Fruit fly (Drosophila melanogaster): ENCODE data around the gene CG31668.

CG31668 gene

dm6 chr2L:2177969-2178809 is 27.8 kb downstream of the CG31668 start, which contains the start of gene aop (continued):
- TF ChIP-seq CG14860 (GFP tag; IDR thresholded peaks at IDR 0.05; ENCODE audit: partially characterized antibody), result no peak
- TF ChIP-seq gsb-n (tag; optimal IDR thresholded peaks at IDR 0.05), result peak; percentile 58
- TF ChIP-seq kni (GFP tag; optimal IDR thresholded peaks at IDR 0.05), result peak; percentile 72
- TF ChIP-seq peb (GFP tag; IDR thresholded peaks at IDR 0.05), result no peak
- no peak for TF ChIP-seq Dip2 (GFP tag; IDR thresholded peaks at IDR 0.05)
- TF ChIP-seq sens (GFP tag), result peak; percentile 82
- TF ChIP-seq Nf-YA (GFP tag; IDR thresholded peaks at IDR 0.05), result no peak
- TF ChIP-seq gsb (GFP tag; IDR thresholded peaks at IDR 0.05), result no peak
- no peak for TF ChIP-seq slbo (GFP tag; IDR thresholded peaks at IDR 0.05)
- TF ChIP-seq CG17385 (GFP tag; optimal IDR thresholded peaks at IDR 0.05), result no peak
- peak; percentile 28 for TF ChIP-seq Asciz (GFP tag; optimal IDR thresholded peaks at IDR 0.05)
- no peak for TF ChIP-seq CG4730 (GFP tag; IDR thresholded peaks at IDR 0.05)
- no peak; the same call in 1 of the 2 replicates for TF ChIP-seq Drgx (GFP tag; IDR thresholded peaks at IDR 0.05)
- peak; percentile 30; the same call in 1 of the 2 replicates for TF ChIP-seq tna (GFP tag; IDR thresholded peaks at IDR 0.05; ENCODE audit: partially characterized antibody)
- TF ChIP-seq en (GFP tag; optimal IDR thresholded peaks at IDR 0.05), result no peak
- no peak for TF ChIP-seq CG13775 (GFP tag; optimal IDR thresholded peaks at IDR 0.05)
- TF ChIP-seq CG7786 (GFP tag; optimal IDR thresholded peaks at IDR 0.05), result no peak
- no peak for TF ChIP-seq lilli (GFP tag; optimal IDR thresholded peaks at IDR 0.05)
- peak; percentile 13 for TF ChIP-seq CG7556 (GFP tag; optimal IDR thresholded peaks at IDR 0.05)
- TF ChIP-seq fd102C (GFP tag; optimal IDR thresholded peaks at IDR 0.05), result peak; percentile 77
- peak; percentile 19 for TF ChIP-seq CG2678 (tag; optimal IDR thresholded peaks at IDR 0.05)
- peak; percentile 71 for TF ChIP-seq psq (GFP tag; optimal IDR thresholded peaks at IDR 0.05)
- 0 out of 2 replicates have a peak, but pooled peaks have one; percentile 23 for TF ChIP-seq crol (GFP tag; IDR thresholded peaks at IDR 0.05)
- no peak for TF ChIP-seq CG2199 (GFP tag; IDR thresholded peaks at IDR 0.05)
- no peak for TF ChIP-seq CG14667 (GFP tag; IDR thresholded peaks at IDR 0.05)
- no peak for TF ChIP-seq Hr39 (optimal IDR thresholded peaks at IDR 0.05)
- no peak for TF ChIP-seq sug (tag; optimal IDR thresholded peaks at IDR 0.05)
- no peak for TF ChIP-seq btn (GFP tag; optimal IDR thresholded peaks at IDR 0.05)
- TF ChIP-seq seq (GFP tag; IDR thresholded peaks at IDR 0.05), result no peak; the same call in 1 of the 2 replicates
- TF ChIP-seq sqz (GFP tag; optimal IDR thresholded peaks at IDR 0.05), result peak; percentile 53
- no peak for TF ChIP-seq CG1024 (GFP tag; IDR thresholded peaks at IDR 0.05)
- TF ChIP-seq Hmx (GFP tag; optimal IDR thresholded peaks at IDR 0.05), result no peak
- peak; percentile 7 for TF ChIP-seq CG15011 (GFP tag; optimal IDR thresholded peaks at IDR 0.05)
- no peak for TF ChIP-seq Abd-B (GFP tag; optimal IDR thresholded peaks at IDR 0.05)
- no peak for TF ChIP-seq slp2 (GFP tag; optimal IDR thresholded peaks at IDR 0.05)
- TF ChIP-seq ro (GFP tag; IDR thresholded peaks at IDR 0.05), result no peak
- peak; percentile 34 for TF ChIP-seq CG6254 (GFP tag; optimal IDR thresholded peaks at IDR 0.05)
- no peak for TF ChIP-seq sob (GFP tag; IDR thresholded peaks at IDR 0.05)
- TF ChIP-seq unc-4 (GFP tag; IDR thresholded peaks at IDR 0.05; ENCODE audit: partially characterized antibody), result 0 out of 2 replicates have a peak, but pooled peaks have one; percentile 27
- peak; percentile 21; the same call in 1 of the 3 replicates for TF ChIP-seq CG7963 (GFP tag; IDR thresholded peaks at IDR 0.05; ENCODE audit: partially characterized antibody)
- no peak for TF ChIP-seq H2.0 (GFP tag; IDR thresholded peaks at IDR 0.05)
- peak; percentile 23; the same call in 1 of the 3 replicates for TF ChIP-seq row (GFP tag; IDR thresholded peaks at IDR 0.05)
- TF ChIP-seq D (optimal IDR thresholded peaks at IDR 0.05), result no peak
- peak; percentile 3 for TF ChIP-seq D (GFP tag; optimal IDR thresholded peaks at IDR 0.05)
- TF ChIP-seq ttk (GFP tag; IDR thresholded peaks at IDR 0.05), result no peak
- TF ChIP-seq CHES-1-like (GFP tag; optimal IDR thresholded peaks at IDR 0.05), result peak; percentile 40
- TF ChIP-seq Spps (tag; optimal IDR thresholded peaks at IDR 0.05), result peak; percentile 39
- no peak for TF ChIP-seq Sry-β (GFP tag; optimal IDR thresholded peaks at IDR 0.05)
- TF ChIP-seq Vsx1 (GFP tag; optimal IDR thresholded peaks at IDR 0.05), result peak; percentile 44
- TF ChIP-seq mld (GFP tag; IDR thresholded peaks at IDR 0.05; ENCODE audit: partially characterized antibody), result no peak
